Fruit fly (Drosophila melanogaster): ENCODE results near the gene CG18404.

The CG18404 gene

dm6 chr3R:30296035-30296434 is 43.1 kb downstream of the CG18404 start (continued):
- TF ChIP-seq gt (GFP tag; IDR thresholded peaks at IDR 0.05): peak; percentile 63
- peak; percentile 81 for TF ChIP-seq Awh (GFP tag; IDR thresholded peaks at IDR 0.05)
- TF ChIP-seq CG13894 (tag; optimal IDR thresholded peaks at IDR 0.05): no peak
- TF ChIP-seq CG9609 (GFP tag; optimal IDR thresholded peaks at IDR 0.05): no peak
- TF ChIP-seq nmo (GFP tag; optimal IDR thresholded peaks at IDR 0.05): peak; percentile 66
- TF ChIP-seq CG32767 (GFP tag; IDR thresholded peaks at IDR 0.05): peak; percentile 85
- TF ChIP-seq grau (tag; optimal IDR thresholded peaks at IDR 0.05): peak; percentile 80
- peak; percentile 64 for TF ChIP-seq wdn (GFP tag; IDR thresholded peaks at IDR 0.05)
- TF ChIP-seq CG10959 (GFP tag; IDR thresholded peaks at IDR 0.05): peak; percentile 78
- TF ChIP-seq CG1603 (tag; optimal IDR thresholded peaks at IDR 0.05): peak; percentile 58
- TF ChIP-seq CG31365 (tag; optimal IDR thresholded peaks at IDR 0.05): no peak
- TF ChIP-seq CG6854 (GFP tag; optimal IDR thresholded peaks at IDR 0.05): peak; percentile 7
- TF ChIP-seq CG10543 (GFP tag; optimal IDR thresholded peaks at IDR 0.05): no peak
- TF ChIP-seq bbx (GFP tag; IDR thresholded peaks at IDR 0.05; ENCODE audit: partially characterized antibody): no peak
- no peak for TF ChIP-seq CHES-1-like (GFP tag; optimal IDR thresholded peaks at IDR 0.05)
- 0 out of 2 replicates have a peak, but pooled peaks have one; percentile 51 for TF ChIP-seq sim (GFP tag; IDR thresholded peaks at IDR 0.05)
- TF ChIP-seq sr (GFP tag; IDR thresholded peaks at IDR 0.05): peak; percentile 56; the same call in 1 of the 3 replicates
- TF ChIP-seq CG32772 (GFP tag; IDR thresholded peaks at IDR 0.05): peak; percentile 85
- TF ChIP-seq CG8089 (GFP tag; optimal IDR thresholded peaks at IDR 0.05): no peak
- TF ChIP-seq sens (GFP tag): peak; percentile 81
- TF ChIP-seq Nf-YA (GFP tag; IDR thresholded peaks at IDR 0.05): peak; percentile 74; the same call in 1 of the 2 replicates
- TF ChIP-seq btn (GFP tag; optimal IDR thresholded peaks at IDR 0.05): no peak
- peak; percentile 63; the same call in 1 of the 2 replicates for TF ChIP-seq CG10321 (GFP tag; IDR thresholded peaks at IDR 0.05)
- TF ChIP-seq unc-4 (GFP tag; IDR thresholded peaks at IDR 0.05; ENCODE audit: partially characterized antibody): no peak
- TF ChIP-seq eyg (GFP tag; optimal IDR thresholded peaks at IDR 0.05): no peak
- no peak for TF ChIP-seq usp (GFP tag; optimal IDR thresholded peaks at IDR 0.05)
- TF ChIP-seq CG4707 (GFP tag; optimal IDR thresholded peaks at IDR 0.05): peak; percentile 55
- peak; percentile 1 for TF ChIP-seq CG33557 (GFP tag; optimal IDR thresholded peaks at IDR 0.05)
- TF ChIP-seq maf-S (GFP tag; optimal IDR thresholded peaks at IDR 0.05): peak; percentile 14
- TF ChIP-seq CG13287 (GFP tag; IDR thresholded peaks at IDR 0.05; ENCODE audit: partially characterized antibody): no peak
- no peak for TF ChIP-seq hkb (optimal IDR thresholded peaks at IDR 0.05)
- peak; percentile 93 for TF ChIP-seq hkb (GFP tag; IDR thresholded peaks at IDR 0.05)
- peak; percentile 67 for TF ChIP-seq CG3281 (GFP tag; optimal IDR thresholded peaks at IDR 0.05)
- peak; percentile 84 for TF ChIP-seq otp (GFP tag; IDR thresholded peaks at IDR 0.05)
- peak; percentile 77 for TF ChIP-seq Rfx (GFP tag; IDR thresholded peaks at IDR 0.05)
- TF ChIP-seq tx (GFP tag; optimal IDR thresholded peaks at IDR 0.05): no peak
- TF ChIP-seq tna (GFP tag; IDR thresholded peaks at IDR 0.05; ENCODE audit: partially characterized antibody): no peak
- peak; percentile 72 for TF ChIP-seq odd (GFP tag; optimal IDR thresholded peaks at IDR 0.05)
- TF ChIP-seq Ets65A (GFP tag): peak; percentile 87
- TF ChIP-seq Atf6 (GFP tag; IDR thresholded peaks at IDR 0.05): peak; percentile 49; the same call in 1 of the 2 replicates
- TF ChIP-seq CkIIα-i1 (GFP tag; IDR thresholded peaks at IDR 0.05): peak; percentile 59; the same call in 1 of the 2 replicates
- peak; percentile 73 for TF ChIP-seq ap (GFP tag; IDR thresholded peaks at IDR 0.05)
- peak; percentile 83 for TF ChIP-seq E2f1 (GFP tag; IDR thresholded peaks at IDR 0.05)
- TF ChIP-seq HmgZ (tag; optimal IDR thresholded peaks at IDR 0.05): peak; percentile 50
- peak; percentile 93 for TF ChIP-seq Xrp1 (GFP tag; IDR thresholded peaks at IDR 0.05)
- no peak for TF ChIP-seq CG1832 (GFP tag; optimal IDR thresholded peaks at IDR 0.05)
- TF ChIP-seq tap (tag; optimal IDR thresholded peaks at IDR 0.05): peak; percentile 77
- no peak for TF ChIP-seq CG2129 (GFP tag; IDR thresholded peaks at IDR 0.05; ENCODE audit: partially characterized antibody)
- TF ChIP-seq CG7928 (GFP tag; optimal IDR thresholded peaks at IDR 0.05): peak; percentile 13
- TF ChIP-seq luna (GFP tag; optimal IDR thresholded peaks at IDR 0.05): no peak
- peak; percentile 83 for TF ChIP-seq esg (GFP tag; conservative IDR thresholded peaks at IDR 0.05)
- peak; percentile 82 for TF ChIP-seq ttk (GFP tag; IDR thresholded peaks at IDR 0.05)

All from whole organism, embryonic.